Fruit fly (Drosophila melanogaster): ENCODE data around the gene Piezo.

dm6 chr2L:8195722-8196323 lies 33.0 kb downstream of the Piezo start:
- TF ChIP-seq Abd-B (GFP tag; optimal IDR thresholded peaks at IDR 0.05) = no peak
- no peak for TF ChIP-seq Rel (GFP tag; optimal IDR thresholded peaks at IDR 0.05)
- no peak for TF ChIP-seq Rel (tag; optimal IDR thresholded peaks at IDR 0.05)
- no peak for TF ChIP-seq pan (optimal IDR thresholded peaks at IDR 0.05)
- no peak for TF ChIP-seq jim (GFP tag; optimal IDR thresholded peaks at IDR 0.05)
- TF ChIP-seq psq (GFP tag; optimal IDR thresholded peaks at IDR 0.05) = no peak
- no peak for TF ChIP-seq fru (GFP tag; optimal IDR thresholded peaks at IDR 0.05)
- TF ChIP-seq ey (GFP tag; optimal IDR thresholded peaks at IDR 0.05) = no peak
- no peak for TF ChIP-seq h (GFP tag; optimal IDR thresholded peaks at IDR 0.05)
- TF ChIP-seq brk (GFP tag; optimal IDR thresholded peaks at IDR 0.05) = no peak
- TF ChIP-seq Myc (optimal IDR thresholded peaks at IDR 0.05) = no peak
- no peak for TF ChIP-seq sv (GFP tag; optimal IDR thresholded peaks at IDR 0.05)
- no peak for TF ChIP-seq usp (GFP tag; optimal IDR thresholded peaks at IDR 0.05)
- peak; percentile 15 for TF ChIP-seq br (GFP tag; optimal IDR thresholded peaks at IDR 0.05)
